Fruit fly (Drosophila melanogaster): Measurements from ENCODE around the gene BBS1.

The BBS1 gene

dm6 chr3L:7134818-7135217, 9.1 kb downstream of the BBS1 start:
- no peak for TF ChIP-seq Dll (optimal IDR thresholded peaks at IDR 0.05)
- no peak for TF ChIP-seq pan (optimal IDR thresholded peaks at IDR 0.05)

dm6 chr3L:7136663-7137062, 11.0 kb downstream of the BBS1 start:
- TF ChIP-seq pan (optimal IDR thresholded peaks at IDR 0.05) = no peak
- no peak for TF ChIP-seq CG8478 (optimal IDR thresholded peaks at IDR 0.05)
- TF ChIP-seq psq (optimal IDR thresholded peaks at IDR 0.05) = no peak
- TF ChIP-seq Dll (optimal IDR thresholded peaks at IDR 0.05) = no peak
- TF ChIP-seq EcR (GFP tag; optimal IDR thresholded peaks at IDR 0.05) = no peak
- no peak for TF ChIP-seq usp (GFP tag; optimal IDR thresholded peaks at IDR 0.05)

dm6 chr3L:7137613-7138189, 12.0 kb downstream of the BBS1 start:
- TF ChIP-seq usp (GFP tag; optimal IDR thresholded peaks at IDR 0.05) (no peak), EcR (GFP tag; optimal IDR thresholded peaks at IDR 0.05) (no peak), CG8478 (optimal IDR thresholded peaks at IDR 0.05) (no peak), psq (optimal IDR thresholded peaks at IDR 0.05) (no peak), pan (optimal IDR thresholded peaks at IDR 0.05) (no peak), Dll (optimal IDR thresholded peaks at IDR 0.05) (no peak)

dm6 chr3L:7143283-7143682, 17.6 kb downstream of the BBS1 start:
- TF ChIP-seq usp (GFP tag; optimal IDR thresholded peaks at IDR 0.05) (no peak), pan (optimal IDR thresholded peaks at IDR 0.05) (no peak), psq (optimal IDR thresholded peaks at IDR 0.05) (no peak)

- TF ChIP-seq psq (optimal IDR thresholded peaks at IDR 0.05) (no peak), pan (optimal IDR thresholded peaks at IDR 0.05) (no peak), CG8478 (optimal IDR thresholded peaks at IDR 0.05) (no peak), Dll (optimal IDR thresholded peaks at IDR 0.05) (no peak), EcR (GFP tag; optimal IDR thresholded peaks at IDR 0.05) (no peak), usp (GFP tag; optimal IDR thresholded peaks at IDR 0.05) (no peak)
These were observed 22.1 kb downstream of the BBS1 start for dm6 chr3L:7147796-7148195.

- TF ChIP-seq EcR (GFP tag; optimal IDR thresholded peaks at IDR 0.05) = no peak
- TF ChIP-seq pan (optimal IDR thresholded peaks at IDR 0.05) = no peak
- TF ChIP-seq psq (optimal IDR thresholded peaks at IDR 0.05) = no peak
- TF ChIP-seq Dll (optimal IDR thresholded peaks at IDR 0.05) = no peak
- no peak for TF ChIP-seq usp (GFP tag; optimal IDR thresholded peaks at IDR 0.05)
- TF ChIP-seq CG8478 (optimal IDR thresholded peaks at IDR 0.05) = no peak
These were observed 23.7 kb downstream of the BBS1 start for dm6 chr3L:7149388-7149787.

dm6 chr3L:7149827-7150226, 24.1 kb downstream of the BBS1 start:
- TF ChIP-seq usp (GFP tag; optimal IDR thresholded peaks at IDR 0.05) (no peak), EcR (GFP tag; optimal IDR thresholded peaks at IDR 0.05) (no peak), psq (optimal IDR thresholded peaks at IDR 0.05) (no peak), pan (optimal IDR thresholded peaks at IDR 0.05) (no peak), CG8478 (optimal IDR thresholded peaks at IDR 0.05) (no peak), Dll (optimal IDR thresholded peaks at IDR 0.05) (no peak)

dm6 chr3L:7150850-7151249, 25.1 kb downstream of the BBS1 start:
- TF ChIP-seq pan (optimal IDR thresholded peaks at IDR 0.05) = no peak
- TF ChIP-seq usp (GFP tag; optimal IDR thresholded peaks at IDR 0.05) = no peak
- TF ChIP-seq Dll (optimal IDR thresholded peaks at IDR 0.05) = no peak
- no peak for TF ChIP-seq EcR (GFP tag; optimal IDR thresholded peaks at IDR 0.05)
- TF ChIP-seq CG8478 (optimal IDR thresholded peaks at IDR 0.05) = no peak
- TF ChIP-seq psq (optimal IDR thresholded peaks at IDR 0.05) = no peak

- TF ChIP-seq psq (optimal IDR thresholded peaks at IDR 0.05) = no peak
- no peak for TF ChIP-seq EcR (GFP tag; optimal IDR thresholded peaks at IDR 0.05)
- TF ChIP-seq pan (optimal IDR thresholded peaks at IDR 0.05) = no peak
- TF ChIP-seq CG8478 (optimal IDR thresholded peaks at IDR 0.05) = no peak
- TF ChIP-seq usp (GFP tag; optimal IDR thresholded peaks at IDR 0.05) = no peak
- TF ChIP-seq Dll (optimal IDR thresholded peaks at IDR 0.05) = no peak
These were observed 26.1 kb downstream of the BBS1 start for dm6 chr3L:7151521-7152465.

dm6 chr3L:7153634-7154033, 27.9 kb downstream of the BBS1 start:
- TF ChIP-seq pan (optimal IDR thresholded peaks at IDR 0.05) (no peak), Dll (optimal IDR thresholded peaks at IDR 0.05) (no peak), usp (GFP tag; optimal IDR thresholded peaks at IDR 0.05) (no peak), EcR (GFP tag; optimal IDR thresholded peaks at IDR 0.05) (no peak), CG8478 (optimal IDR thresholded peaks at IDR 0.05) (no peak), psq (optimal IDR thresholded peaks at IDR 0.05) (no peak)

dm6 chr3L:7154249-7154648, 28.5 kb downstream of the BBS1 start:
- no peak for TF ChIP-seq psq (optimal IDR thresholded peaks at IDR 0.05)

- TF ChIP-seq CG8478 (optimal IDR thresholded peaks at IDR 0.05) (no peak), EcR (GFP tag; optimal IDR thresholded peaks at IDR 0.05) (no peak), psq (optimal IDR thresholded peaks at IDR 0.05) (no peak), pan (optimal IDR thresholded peaks at IDR 0.05) (no peak), usp (GFP tag; optimal IDR thresholded peaks at IDR 0.05) (no peak), Dll (optimal IDR thresholded peaks at IDR 0.05) (no peak)
These were observed 29.8 kb downstream of the BBS1 start for dm6 chr3L:7155522-7155978.

- TF ChIP-seq psq (optimal IDR thresholded peaks at IDR 0.05) (no peak), Dll (optimal IDR thresholded peaks at IDR 0.05) (no peak), CG8478 (optimal IDR thresholded peaks at IDR 0.05) (no peak), usp (GFP tag; optimal IDR thresholded peaks at IDR 0.05) (no peak), EcR (GFP tag; optimal IDR thresholded peaks at IDR 0.05) (no peak), pan (optimal IDR thresholded peaks at IDR 0.05) (no peak)
These were observed 30.5 kb downstream of the BBS1 start for dm6 chr3L:7156239-7156638.
